Worm (Caenorhabditis elegans): Measurements from ENCODE around the gene rpl-6.

Gene rpl-6

ce11 chrIII:7189581-7190128 is 18.6 kb upstream of the rpl-6 start, which contains the start of gene rps-21 (continued):
- no peak for TF ChIP-seq nhr-84 (tag; optimal IDR thresholded peaks at IDR 0.05)
- TF ChIP-seq xbp-1 (tag; optimal IDR thresholded peaks at IDR 0.05), result peak; percentile 88
- peak; percentile 49 for TF ChIP-seq irx-1 (tag; optimal IDR thresholded peaks at IDR 0.05)
- TF ChIP-seq elt-3 (tag; optimal IDR thresholded peaks at IDR 0.05), result peak in 2 of 6 experiments; percentile 53 to 62
- no peak for TF ChIP-seq nhr-76 (tag; optimal IDR thresholded peaks at IDR 0.05)
- TF ChIP-seq ceh-8 (GFP tag; optimal IDR thresholded peaks at IDR 0.05), result no peak
- TF ChIP-seq elt-2 (tag; optimal IDR thresholded peaks at IDR 0.05), result no peak
- peak; percentile 71 for TF ChIP-seq C04F5.9 (tag; optimal IDR thresholded peaks at IDR 0.05)
- peak; percentile 30 for TF ChIP-seq F16B12.6 (tag; optimal IDR thresholded peaks at IDR 0.05)
- TF ChIP-seq aha-1 (tag; optimal IDR thresholded peaks at IDR 0.05), result no peak
- peak; percentile 12 for TF ChIP-seq fkh-10 (GFP tag; optimal IDR thresholded peaks at IDR 0.05)
- no peak for TF ChIP-seq unc-62 (GFP tag; optimal IDR thresholded peaks at IDR 0.05)
- peak; percentile 76 for TF ChIP-seq fkh-8 (tag; optimal IDR thresholded peaks at IDR 0.05)
- peak; percentile 10 to 63 for TF ChIP-seq egl-27 (tag; optimal IDR thresholded peaks at IDR 0.05)
- no peak for TF ChIP-seq zag-1 (tag; optimal IDR thresholded peaks at IDR 0.05)
- peak; percentile 86 to 88 for TF ChIP-seq efl-1 (optimal IDR thresholded peaks at IDR 0.05)
- TF ChIP-seq efl-1 (GFP tag; optimal IDR thresholded peaks at IDR 0.05 in 1 of 2), result peak; percentile 78 to 98
- peak; percentile 22 for TF ChIP-seq egl-13 (tag; optimal IDR thresholded peaks at IDR 0.05)
- peak; percentile 1 for TF ChIP-seq nhr-11 (tag; optimal IDR thresholded peaks at IDR 0.05)
- TF ChIP-seq pag-3 (tag; optimal IDR thresholded peaks at IDR 0.05; ENCODE audit: borderline replicate concordance, insufficient read depth), result no peak
- peak; percentile 27 for TF ChIP-seq zip-4 (GFP tag; optimal IDR thresholded peaks at IDR 0.05)
- TF ChIP-seq C16A3.4 (tag; optimal IDR thresholded peaks at IDR 0.05), result peak; percentile 91
- TF ChIP-seq unc-86 (tag; optimal IDR thresholded peaks at IDR 0.05), result peak; percentile 71
- peak; percentile 91 for TF ChIP-seq nhr-85 (tag)
- peak; percentile 85 for TF ChIP-seq isw-1 (GFP tag; IDR thresholded peaks at IDR 0.05)
- peak; percentile 88 for TF ChIP-seq nhr-20 (tag; optimal IDR thresholded peaks at IDR 0.05)
- peak; percentile 73 for TF ChIP-seq jun-1 (tag; optimal IDR thresholded peaks at IDR 0.05)
- TF ChIP-seq hlh-4 (tag; optimal IDR thresholded peaks at IDR 0.05), result no peak
- TF ChIP-seq fos-1 (tag; optimal IDR thresholded peaks at IDR 0.05), result peak; percentile 43
- peak; percentile 87 for TF ChIP-seq nhr-19 (GFP tag; conservative IDR thresholded peaks at IDR 0.05)
- TF ChIP-seq lin-13 (GFP tag; optimal IDR thresholded peaks at IDR 0.05), result peak; percentile 67
- peak; percentile 80 for TF ChIP-seq mep-1 (tag; optimal IDR thresholded peaks at IDR 0.05)
- TF ChIP-seq dsc-1 (tag; optimal IDR thresholded peaks at IDR 0.05), result peak; percentile 74
- TF ChIP-seq dpl-1 (GFP tag; optimal IDR thresholded peaks at IDR 0.05), result peak; percentile 73 to 84 (median 82)
- peak; percentile 88 for TF ChIP-seq tbx-2 (tag; optimal IDR thresholded peaks at IDR 0.05)
- TF ChIP-seq pax-3 (tag; optimal IDR thresholded peaks at IDR 0.05), result peak; percentile 60
- TF ChIP-seq aly-2 (tag; optimal IDR thresholded peaks at IDR 0.05), result no peak
- no peak for TF ChIP-seq sptf-1 (tag; optimal IDR thresholded peaks at IDR 0.05)
- no peak for TF ChIP-seq hlh-17 (GFP tag; optimal IDR thresholded peaks at IDR 0.05; ENCODE audit: borderline replicate concordance)
- peak; percentile 59 to 94 (median 78) for TF ChIP-seq ceh-82 (tag; optimal IDR thresholded peaks at IDR 0.05)
- TF ChIP-seq grh-1 (GFP tag; IDR thresholded peaks at IDR 0.05), result peak; percentile 63
- 0 out of 2 replicates have a peak, but pooled peaks have one; percentile 9 for TF ChIP-seq mab-9 (GFP tag; IDR thresholded peaks at IDR 0.05)
- TF ChIP-seq Y116A8C.19 (tag; optimal IDR thresholded peaks at IDR 0.05; ENCODE audit: borderline replicate concordance), result no peak
- TF ChIP-seq ztf-4 (tag; optimal IDR thresholded peaks at IDR 0.05), result peak; percentile 29
- TF ChIP-seq tlp-1 (tag; optimal IDR thresholded peaks at IDR 0.05), result no peak
- TF ChIP-seq sup-37 (GFP tag; optimal IDR thresholded peaks at IDR 0.05), result no peak
- peak; percentile 70 for TF ChIP-seq blmp-1 (tag; optimal IDR thresholded peaks at IDR 0.05)
- peak; percentile 55 for TF ChIP-seq nhr-237 (tag; optimal IDR thresholded peaks at IDR 0.05)
- no peak for TF ChIP-seq pqm-1 (tag; optimal IDR thresholded peaks at IDR 0.05)
- peak; percentile 89 for TF ChIP-seq nhr-71 (tag; optimal IDR thresholded peaks at IDR 0.05)
- peak; percentile 25 for TF ChIP-seq sox-4 (tag; optimal IDR thresholded peaks at IDR 0.05)
- no peak for TF ChIP-seq unc-30 (tag; optimal IDR thresholded peaks at IDR 0.05)
- TF ChIP-seq hpl-2 (GFP tag; optimal IDR thresholded peaks at IDR 0.05), result peak; percentile 10

Data from whole organism, L1 larva.